Worm (Caenorhabditis elegans): Measurements from ENCODE around the gene srg-46.

DNA sequence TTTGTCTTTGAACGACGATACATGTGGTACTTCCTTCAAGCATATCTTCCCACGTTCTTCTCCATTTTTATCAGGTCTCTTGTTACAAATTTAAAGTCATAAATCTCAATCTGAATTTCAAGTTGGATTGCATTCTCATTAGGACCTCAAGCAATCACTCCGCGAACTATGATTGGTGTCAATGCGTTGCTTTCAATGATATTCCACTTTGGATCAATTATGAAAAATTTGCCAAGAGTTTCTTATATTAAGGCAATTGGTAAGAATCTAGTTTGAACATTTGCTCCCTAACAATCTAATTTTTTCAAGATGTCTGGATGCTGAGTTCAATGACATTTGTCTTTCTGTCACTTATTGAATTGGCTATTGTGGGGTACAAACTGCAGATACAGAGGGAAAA lies 21.3 kb upstream of the srg-46 start:
- TF ChIP-seq dpl-1 (GFP tag; optimal IDR thresholded peaks at IDR 0.05): no peak
- no peak for TF ChIP-seq unc-130 (tag; optimal IDR thresholded peaks at IDR 0.05)
- TF ChIP-seq lin-39 (tag; optimal IDR thresholded peaks at IDR 0.05): no peak
- no peak for TF ChIP-seq hpl-2 (GFP tag; optimal IDR thresholded peaks at IDR 0.05)
- TF ChIP-seq ztf-11 (tag; optimal IDR thresholded peaks at IDR 0.05): no peak
- no peak for TF ChIP-seq mep-1 (tag; optimal IDR thresholded peaks at IDR 0.05)
- no peak for TF ChIP-seq nhr-11 (tag; optimal IDR thresholded peaks at IDR 0.05)
- TF ChIP-seq alr-1 (tag; optimal IDR thresholded peaks at IDR 0.05; ENCODE audit: borderline replicate concordance): no peak
- TF ChIP-seq nhr-47 (tag; optimal IDR thresholded peaks at IDR 0.05): no peak
- no peak for TF ChIP-seq egl-27 (tag; optimal IDR thresholded peaks at IDR 0.05)
- TF ChIP-seq sup-37 (GFP tag; optimal IDR thresholded peaks at IDR 0.05): no peak

Measured in whole organism, L1 larva.